Worm (Caenorhabditis elegans) whole organism, mixed stage, embryonic: ENCODE results near the gene flp-5.

Experiments used
- blmp-1 ChIP-seq: fragments of 150-350 bp; optimal IDR thresholded peaks from 2 replicates; lab custom pipeline; 2014; ENCODE audit warnings: missing biosample characterization, missing genetic modification characterization
- ceh-43 ChIP-seq: fragments of 200-800 bp; sonication (Bioruptor generic); optimal IDR thresholded peaks from 2 replicates; lab custom pipeline; 2018; ENCODE audit warnings: mild to moderate bottlenecking, missing genetic modification characterization, moderate library complexity, missing compliant biosample characterization
- elt-1 ChIP-seq: sonication (generic microtip); optimal IDR thresholded peaks from 2 replicates; lab custom pipeline; 2017; ENCODE audit warnings: missing genetic modification characterization, mild to moderate bottlenecking, missing compliant biosample characterization, antibody characterized with exemption, moderate library complexity, borderline replicate concordance; ENCODE audit not compliant: insufficient read depth
- flh-1 ChIP-seq: fragments of 200-800 bp; sonication (Bioruptor generic); optimal IDR thresholded peaks from 2 replicates; lab custom pipeline; 2018; ENCODE audit warnings: mild to moderate bottlenecking, missing genetic modification characterization, moderate library complexity, missing compliant biosample characterization
- ham-2 ChIP-seq: fragments of 200-800 bp; sonication (Bioruptor generic); optimal IDR thresholded peaks from 2 replicates; lab custom pipeline; 2018; ENCODE audit warnings: mild to moderate bottlenecking, missing genetic modification characterization, missing compliant biosample characterization
- lsy-2 ChIP-seq: fragments of 150-350 bp; optimal IDR thresholded peaks from 2 replicates; lab custom pipeline; 2014; ENCODE audit warnings: missing biosample characterization, missing genetic modification characterization
- mls-2 ChIP-seq: sonication (generic microtip); optimal IDR thresholded peaks from 2 replicates; lab custom pipeline; 2016; ENCODE audit warnings: mild to moderate bottlenecking, missing genetic modification characterization, moderate library complexity, missing compliant biosample characterization
- nhr-237 ChIP-seq: fragments of 150-350 bp; optimal IDR thresholded peaks from 2 replicates; lab custom pipeline; 2014; ENCODE audit warnings: missing biosample characterization, missing genetic modification characterization
- nhr-28 ChIP-seq: fragments of 150-350 bp; optimal IDR thresholded peaks from 2 replicates; lab custom pipeline; 2014; ENCODE audit warnings: missing biosample characterization, missing genetic modification characterization
- pha-4 ChIP-seq: fragments of 150-350 bp; optimal IDR thresholded peaks from 2 replicates; lab custom pipeline; 2018; ENCODE audit warnings: missing biosample characterization, missing genetic modification reagents, missing genetic modification characterization
- snpc-4 ChIP-seq: fragments of 150-350 bp; optimal IDR thresholded peaks from 2 replicates; lab custom pipeline; 2014; ENCODE audit warnings: missing biosample characterization, missing genetic modification characterization
- ztf-11 ChIP-seq: fragments of 150-350 bp; optimal IDR thresholded peaks from 2 replicates; lab custom pipeline; 2014; ENCODE audit warnings: missing biosample characterization, missing genetic modification characterization

DNA sequence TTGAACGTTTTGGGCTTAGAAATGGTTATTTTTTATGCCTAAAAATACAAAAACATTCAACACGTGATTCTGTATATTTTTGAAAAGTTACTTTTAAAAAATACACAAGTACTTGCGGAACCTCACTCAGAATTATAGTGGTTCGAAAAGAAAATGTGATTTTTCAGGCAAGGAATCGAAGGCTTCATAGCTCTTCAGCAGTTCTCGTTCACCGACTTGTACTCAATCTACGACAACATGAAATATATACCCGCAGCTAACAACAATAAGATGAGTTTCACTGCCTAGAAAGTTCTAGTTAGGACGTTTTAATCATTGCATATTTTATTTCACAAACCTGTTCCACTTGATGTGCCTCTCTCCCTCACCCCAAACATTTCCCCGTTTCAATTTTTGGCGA, 34.5 kb downstream of the flp-5 start:
- TF ChIP-seq elt-1 (tag; lab: Kevin White, UChicago) (no peak), ham-2 (GFP tag; lab: Kevin White, UChicago) (no peak), lsy-2 (no peak), pha-4 (tag; lab: Kevin White, UChicago) (no peak), mls-2 (tag; lab: Kevin White, UChicago) (no peak), blmp-1 (tag; lab: Kevin White, UChicago) (no peak), nhr-237 (tag; lab: Kevin White, UChicago) (no peak), nhr-28 (tag; lab: Kevin White, UChicago) (no peak), flh-1 (no peak), snpc-4 (no peak), ztf-11 (tag; lab: Kevin White, UChicago) (no peak), ceh-43 (GFP tag; lab: Kevin White, UChicago) (no peak)
